Fruit fly (Drosophila melanogaster) whole organism, wandering third instar larva: ENCODE measurements around the gene CG5282.

Source experiments
- CG32264 ChIP-seq: fragments of 200-800 bp; sonication (Bioruptor generic); optimal IDR thresholded peaks from 2 replicates; lab custom pipeline; 2016; ENCODE audit warnings: missing biosample characterization, missing genetic modification characterization
- CG9705 ChIP-seq: fragments of 200-800 bp; sonication (Bioruptor generic); optimal IDR thresholded peaks from 2 replicates; lab custom pipeline; 2018; ENCODE audit warnings: missing biosample characterization, mild to moderate bottlenecking, missing genetic modification characterization
- CrebA ChIP-seq: fragments of 200-800 bp; sonication (Bioruptor generic); optimal IDR thresholded peaks from 2 replicates; lab custom pipeline; 2016; ENCODE audit warnings: missing biosample characterization, mild to moderate bottlenecking, missing genetic modification characterization, borderline replicate concordance
- Dfd ChIP-seq: fragments of >200 bp; optimal IDR thresholded peaks from 2 replicates; lab custom pipeline; 2017; ENCODE audit warnings: missing biosample characterization, missing genetic modification characterization
- Dif ChIP-seq: fragments of 200-275, 200-300 bp; sonication (Bioruptor generic); optimal IDR thresholded peaks from 2 replicates; lab custom pipeline; 2018; ENCODE audit warnings: missing biosample characterization, missing genetic modification characterization; ENCODE audit not compliant: partially characterized antibody
- GATAd ChIP-seq: sonication (Bioruptor generic); optimal IDR thresholded peaks from 2 replicates; lab custom pipeline; 2016; ENCODE audit warnings: missing biosample characterization, missing genetic modification characterization
- HLH106 ChIP-seq: fragments of 200-800 bp; optimal IDR thresholded peaks from 3 replicates; lab custom pipeline; 2019; ENCODE audit warnings: missing biosample characterization, mild to moderate bottlenecking, missing genetic modification characterization, moderate library complexity
- Hnf4 ChIP-seq: fragments of 200-800 bp; sonication (Bioruptor generic); optimal IDR thresholded peaks from 2 replicates; lab custom pipeline; 2016; ENCODE audit warnings: missing biosample characterization, mild to moderate bottlenecking, missing genetic modification characterization
- Hr83 ChIP-seq: fragments of 200-300 bp; sonication (Bioruptor generic); optimal IDR thresholded peaks from 2 replicates; lab custom pipeline; 2016; ENCODE audit warnings: missing biosample characterization, mild to moderate bottlenecking, missing genetic modification characterization, moderate library complexity; ENCODE audit not compliant: poor library complexity, severe bottlenecking
- Jra ChIP-seq: sonication (Bioruptor generic); optimal IDR thresholded peaks from 2 replicates; lab custom pipeline; 2016; ENCODE audit warnings: missing biosample characterization, missing genetic modification characterization
- Mio ChIP-seq: sonication (Bioruptor generic); optimal IDR thresholded peaks from 2 replicates; lab custom pipeline; 2016; ENCODE audit warnings: missing biosample characterization, missing genetic modification characterization
- Myc ChIP-seq: fragments of >200 bp; optimal IDR thresholded peaks from 2 replicates; lab custom pipeline; 2017
- N ChIP-seq: fragments of >200 bp; optimal IDR thresholded peaks from 2 replicates; lab custom pipeline; 2018; ENCODE audit warnings: missing biosample characterization, missing external identifiers, missing genetic modification characterization
- OdsH ChIP-seq: fragments of 200-800 bp; sonication (Bioruptor generic); optimal IDR thresholded peaks from 2 replicates; lab custom pipeline; 2016; ENCODE audit warnings: missing biosample characterization, mild to moderate bottlenecking, missing genetic modification characterization
- Rel ChIP-seq, 2 experiments: fragments of 200-800 bp; sonication (Bioruptor generic) in 1 of 2; optimal IDR thresholded peaks; 2 replicates in 1 of 2; 3 replicates in 1 of 2; lab custom pipeline; 2016 to 2019; ENCODE audit warnings: mild to moderate bottlenecking in 2 of 2, missing biosample characterization in 2 of 2, missing genetic modification characterization in 2 of 2, moderate library complexity in 1 of 2
- Sp1 ChIP-seq: fragments of 200-800 bp; sonication (Bioruptor generic); optimal IDR thresholded peaks from 3 replicates; lab custom pipeline; 2019; ENCODE audit warnings: missing biosample characterization, mild to moderate bottlenecking, missing genetic modification characterization, moderate library complexity
- Vsx2 ChIP-seq: fragments of 200-300, 225-300 bp; sonication (Bioruptor generic); optimal IDR thresholded peaks from 2 replicates; lab custom pipeline; 2018; ENCODE audit warnings: missing biosample characterization, missing genetic modification characterization; ENCODE audit not compliant: partially characterized antibody
- br ChIP-seq: fragments of 200-800 bp; sonication (Bioruptor generic); optimal IDR thresholded peaks from 2 replicates; lab custom pipeline; 2016; ENCODE audit warnings: missing biosample characterization, missing genetic modification characterization
- brk ChIP-seq: fragments of 200-800 bp; sonication (Bioruptor generic); optimal IDR thresholded peaks from 2 replicates; lab custom pipeline; 2016; ENCODE audit warnings: missing biosample characterization, mild to moderate bottlenecking, missing genetic modification characterization
- dl ChIP-seq, 2 experiments: fragments of 175-275, 200-275 bp in 1 of 2; fragments of 200-275 bp in 1 of 2; sonication (Bioruptor generic); optimal IDR thresholded peaks; lab custom pipeline; 2018; ENCODE audit warnings: mild to moderate bottlenecking in 2 of 2, missing biosample characterization in 2 of 2, missing genetic modification characterization in 2 of 2, moderate library complexity in 2 of 2; ENCODE audit not compliant: partially characterized antibody in 2 of 2, insufficient read depth in 1 of 2
- dmrt93B ChIP-seq: fragments of 200-800 bp; sonication (Bioruptor generic); optimal IDR thresholded peaks from 2 replicates; lab custom pipeline; 2018; ENCODE audit warnings: missing biosample characterization, mild to moderate bottlenecking, missing genetic modification characterization
- dsf ChIP-seq: sonication (Bioruptor generic); optimal IDR thresholded peaks from 2 replicates; lab custom pipeline; 2016; ENCODE audit warnings: missing biosample characterization, missing genetic modification characterization, borderline replicate concordance
- ey ChIP-seq: fragments of 200-800 bp; sonication (Bioruptor generic); optimal IDR thresholded peaks from 2 replicates; lab custom pipeline; 2016; ENCODE audit warnings: missing biosample characterization, missing genetic modification characterization
- foxo ChIP-seq, 2 experiments: fragments of 200-800 bp; sonication (Bioruptor generic); optimal IDR thresholded peaks; 2 replicates in 1 of 2; 3 replicates in 1 of 2; lab custom pipeline; 2016 to 2017; ENCODE audit warnings: missing biosample characterization in 2 of 2, missing genetic modification characterization in 2 of 2
- fru ChIP-seq: fragments of 200-800 bp; sonication (Bioruptor generic); optimal IDR thresholded peaks from 3 replicates; lab custom pipeline; 2016; ENCODE audit warnings: missing biosample characterization, mild to moderate bottlenecking, missing genetic modification characterization
- jim ChIP-seq: fragments of 175-275, 200-325 bp; sonication (Bioruptor generic); optimal IDR thresholded peaks from 2 replicates; lab custom pipeline; 2016; ENCODE audit warnings: missing biosample characterization, mild to moderate bottlenecking, missing genetic modification characterization
- pan ChIP-seq: fragments of >200 bp; optimal IDR thresholded peaks from 2 replicates; lab custom pipeline; 2017
- psq ChIP-seq: fragments of 200-800 bp; sonication (Bioruptor generic); optimal IDR thresholded peaks from 3 replicates; lab custom pipeline; 2017; ENCODE audit warnings: missing biosample characterization, mild to moderate bottlenecking, missing genetic modification characterization, moderate library complexity
- sage ChIP-seq: fragments of 200-800 bp; sonication (Bioruptor generic); optimal IDR thresholded peaks from 2 replicates; lab custom pipeline; 2016; ENCODE audit warnings: missing biosample characterization, mild to moderate bottlenecking, missing genetic modification characterization
- sv ChIP-seq: fragments of 200-800 bp; sonication (Bioruptor generic); optimal IDR thresholded peaks from 3 replicates; lab custom pipeline; 2016; ENCODE audit warnings: missing biosample characterization, missing genetic modification characterization
- tai ChIP-seq: sonication (Bioruptor generic); optimal IDR thresholded peaks from 2 replicates; lab custom pipeline; 2016; ENCODE audit warnings: missing biosample characterization, missing genetic modification characterization
- usp ChIP-seq: fragments of >200 bp; optimal IDR thresholded peaks from 2 replicates; lab custom pipeline; 2017; ENCODE audit warnings: missing biosample characterization, missing genetic modification characterization
- woc ChIP-seq: sonication (Bioruptor generic); optimal IDR thresholded peaks from 2 replicates; lab custom pipeline; 2016; ENCODE audit warnings: missing biosample characterization, mild to moderate bottlenecking, missing genetic modification characterization

CG5282 gene

dm6 chr3L:20467433-20467832 lies 41.6 kb upstream of the CG5282 start:
- no peak for TF ChIP-seq brk (GFP tag; lab: Kevin White, UChicago)
- no peak for TF ChIP-seq sage (GFP tag; lab: Kevin White, UChicago)
- no peak for TF ChIP-seq Dfd (GFP tag; lab: Kevin White, UChicago)
- TF ChIP-seq dmrt93B: no peak
- no peak for TF ChIP-seq CrebA
- no peak for TF ChIP-seq Mio (GFP tag; lab: Kevin White, UChicago)
- no peak for TF ChIP-seq OdsH
- TF ChIP-seq Sp1 (GFP tag; lab: Kevin White, UChicago): no peak
- no peak for TF ChIP-seq HLH106 (tag; lab: Kevin White, UChicago)
- TF ChIP-seq jim (GFP tag; lab: Kevin White, UChicago): no peak
- TF ChIP-seq dl (GFP tag; optimal IDR thresholded peaks at IDR 0.05; lab: Kevin White, UChicago; ENCODE audit: insufficient read depth in 1 of 2, partially characterized antibody in 2 of 2): no peak
- no peak for TF ChIP-seq usp (GFP tag; lab: Kevin White, UChicago)
- TF ChIP-seq Myc (lab: Kevin White, UChicago): no peak
- TF ChIP-seq pan (lab: Kevin White, UChicago): no peak
- TF ChIP-seq Hnf4: no peak
- TF ChIP-seq foxo (GFP tag; optimal IDR thresholded peaks at IDR 0.05; lab: Kevin White, UChicago): no peak
- TF ChIP-seq CG32264 (GFP tag; lab: Kevin White, UChicago): no peak

dm6 chr3L:20466599-20466998 lies 40.7 kb upstream of the CG5282 start, which contains the start of gene Tdh:
TSS of gene Tdh (plus strand) at chr3L:20466944.
- no peak for TF ChIP-seq Rel (GFP tag; optimal IDR thresholded peaks at IDR 0.05; lab: Kevin White, UChicago)
- TF ChIP-seq Rel (tag; optimal IDR thresholded peaks at IDR 0.05; lab: Kevin White, UChicago): no peak
- TF ChIP-seq ey (GFP tag; lab: Kevin White, UChicago): no peak
- TF ChIP-seq pan (lab: Kevin White, UChicago): no peak
- TF ChIP-seq br (GFP tag; lab: Kevin White, UChicago): no peak
- no peak for TF ChIP-seq Mio (GFP tag; lab: Kevin White, UChicago)
- no peak for TF ChIP-seq CG32264 (GFP tag; lab: Kevin White, UChicago)
- no peak for TF ChIP-seq N (GFP tag; lab: Kevin White, UChicago)
- TF ChIP-seq Vsx2 (GFP tag; lab: Kevin White, UChicago): no peak
- TF ChIP-seq foxo (GFP tag; optimal IDR thresholded peaks at IDR 0.05; lab: Kevin White, UChicago): no peak
- no peak for TF ChIP-seq Myc (lab: Kevin White, UChicago)
- TF ChIP-seq woc (GFP tag; lab: Kevin White, UChicago): no peak
- TF ChIP-seq tai (GFP tag; lab: Kevin White, UChicago): no peak
- TF ChIP-seq dmrt93B: no peak
- no peak for TF ChIP-seq CG9705
- TF ChIP-seq Dif (GFP tag; lab: Kevin White, UChicago): no peak
- no peak for TF ChIP-seq GATAd (GFP tag; lab: Kevin White, UChicago)
- no peak for TF ChIP-seq dsf (GFP tag; lab: Kevin White, UChicago)
- no peak for TF ChIP-seq psq
- TF ChIP-seq usp (GFP tag; lab: Kevin White, UChicago): no peak

dm6 chr3L:20465941-20466340 lies 40.1 kb upstream of the CG5282 start, which contains the start of gene CG42764:
TSS of gene CG42764 (minus strand) at chr3L:20466041.
- no peak for TF ChIP-seq dsf (GFP tag; lab: Kevin White, UChicago)
- TF ChIP-seq brk (GFP tag; lab: Kevin White, UChicago): no peak
- no peak for TF ChIP-seq Dif (GFP tag; lab: Kevin White, UChicago)
- TF ChIP-seq dl (GFP tag; optimal IDR thresholded peaks at IDR 0.05; lab: Kevin White, UChicago; ENCODE audit: insufficient read depth in 1 of 2, partially characterized antibody in 2 of 2): no peak
- no peak for TF ChIP-seq woc (GFP tag; lab: Kevin White, UChicago)
- no peak for TF ChIP-seq sv (GFP tag; lab: Kevin White, UChicago)
- TF ChIP-seq jim (GFP tag; lab: Kevin White, UChicago): no peak
- no peak for TF ChIP-seq Myc (lab: Kevin White, UChicago)
- no peak for TF ChIP-seq usp (GFP tag; lab: Kevin White, UChicago)
- no peak for TF ChIP-seq Jra (GFP tag; lab: Kevin White, UChicago)
- TF ChIP-seq dmrt93B: no peak
- no peak for TF ChIP-seq CrebA
- no peak for TF ChIP-seq GATAd (GFP tag; lab: Kevin White, UChicago)
- TF ChIP-seq br (GFP tag; lab: Kevin White, UChicago): no peak
- no peak for TF ChIP-seq pan (lab: Kevin White, UChicago)
- TF ChIP-seq ey (GFP tag; lab: Kevin White, UChicago): no peak
- TF ChIP-seq sage (GFP tag; lab: Kevin White, UChicago): no peak
- TF ChIP-seq Hr83 (GFP tag; lab: Kevin White, UChicago): no peak
- TF ChIP-seq Rel (GFP tag; optimal IDR thresholded peaks at IDR 0.05; lab: Kevin White, UChicago): no peak
- TF ChIP-seq Rel (tag; optimal IDR thresholded peaks at IDR 0.05; lab: Kevin White, UChicago): no peak
- TF ChIP-seq fru (GFP tag; lab: Kevin White, UChicago): no peak
